Fruit fly (Drosophila melanogaster) whole organism, embryonic: ENCODE data around the gene CG4404.

Experiments
- Ada2b ChIP-seq: fragments of 200-800 bp; sonication (Bioruptor generic); IDR thresholded peaks from 2 replicates; pipeline ENCODE4 v1.3.6; 2022; ENCODE audit warnings: missing biosample characterization, missing genetic modification characterization
- CG10959 ChIP-seq: fragments of 200-800 bp; sonication (Bioruptor generic); IDR thresholded peaks from 2 replicates; pipeline ENCODE4 v1.3.6; 2022; ENCODE audit warnings: missing biosample characterization, missing genetic modification characterization
- CG11093 ChIP-seq: fragments of 200-800 bp; sonication (Bioruptor generic); IDR thresholded peaks from 3 replicates; pipeline ENCODE4 v1.3.6; 2022; ENCODE audit warnings: missing biosample characterization, missing genetic modification characterization
- CG11504 ChIP-seq: fragments of 200-800 bp; sonication (Bioruptor generic); optimal IDR thresholded peaks from 3 replicates; lab custom pipeline; 2019; ENCODE audit warnings: missing biosample characterization, mild to moderate bottlenecking, missing genetic modification characterization, moderate library complexity
- CG12219 ChIP-seq: fragments of 200-800 bp; sonication (Bioruptor generic); optimal IDR thresholded peaks from 3 replicates; lab custom pipeline; 2018; ENCODE audit warnings: missing biosample characterization, mild to moderate bottlenecking, missing genetic modification characterization
- CG12744 ChIP-seq: fragments of 200-800 bp; sonication (Bioruptor generic); optimal IDR thresholded peaks from 2 replicates; lab custom pipeline; 2016; ENCODE audit warnings: missing biosample characterization, missing genetic modification characterization
- CG12942 ChIP-seq: fragments of 200-800 bp; sonication (Bioruptor generic); optimal IDR thresholded peaks from 3 replicates; lab custom pipeline; 2016; ENCODE audit warnings: missing biosample characterization, missing genetic modification characterization
- CG13296 ChIP-seq: fragments of 200-800 bp; sonication (Bioruptor generic); optimal IDR thresholded peaks from 3 replicates; lab custom pipeline; 2018; ENCODE audit warnings: missing biosample characterization, mild to moderate bottlenecking, missing genetic modification characterization
- CG15269 ChIP-seq: fragments of 200-800 bp; sonication (Bioruptor generic); optimal IDR thresholded peaks from 2 replicates; lab custom pipeline; 2018; ENCODE audit warnings: missing biosample characterization, mild to moderate bottlenecking, missing genetic modification characterization, moderate library complexity
- CG15514 ChIP-seq: fragments of 200-800 bp; sonication (Bioruptor generic); optimal IDR thresholded peaks from 3 replicates; lab custom pipeline; 2017; ENCODE audit warnings: missing biosample characterization, missing genetic modification characterization, mild to moderate bottlenecking, moderate library complexity, missing genetic modification reagents
- CG18262 ChIP-seq: fragments of 200-800 bp; optimal IDR thresholded peaks from 3 replicates; lab custom pipeline; 2019; ENCODE audit warnings: missing biosample characterization, mild to moderate bottlenecking, missing genetic modification characterization, moderate library complexity
- CG18599 ChIP-seq: fragments of 200-800 bp; sonication (Bioruptor generic); optimal IDR thresholded peaks from 3 replicates; lab custom pipeline; 2017; ENCODE audit warnings: missing biosample characterization, missing genetic modification characterization, mild to moderate bottlenecking, moderate library complexity, missing genetic modification reagents
- CG2202 ChIP-seq: fragments of 200-800 bp; sonication (Bioruptor generic); optimal IDR thresholded peaks from 2 replicates; lab custom pipeline; 2018; ENCODE audit warnings: missing biosample characterization, mild to moderate bottlenecking, missing genetic modification characterization
- CG2875 ChIP-seq: fragments of 200-800 bp; sonication (Bioruptor generic); optimal IDR thresholded peaks from 2 replicates; lab custom pipeline; 2017; ENCODE audit warnings: missing biosample characterization, mild to moderate bottlenecking, missing genetic modification characterization, missing genetic modification reagents
- CG3407 ChIP-seq: fragments of 200-800 bp; sonication (Bioruptor generic); optimal IDR thresholded peaks from 2 replicates; lab custom pipeline; 2018; ENCODE audit warnings: missing biosample characterization, mild to moderate bottlenecking, missing genetic modification characterization
- CG34224 ChIP-seq: fragments of 200-800 bp; sonication (Bioruptor generic); IDR thresholded peaks from 3 replicates; pipeline ENCODE4 v1.3.6; 2022; ENCODE audit warnings: missing biosample characterization, missing genetic modification characterization; ENCODE audit not compliant: partially characterized antibody
- CG4707 ChIP-seq: fragments of 200-800 bp; sonication (Bioruptor generic); optimal IDR thresholded peaks from 2 replicates; lab custom pipeline; 2018; ENCODE audit warnings: missing biosample characterization, mild to moderate bottlenecking, missing genetic modification characterization, moderate library complexity
- CG6654 ChIP-seq: fragments of 200-800 bp; sonication (Bioruptor generic); optimal IDR thresholded peaks from 2 replicates; lab custom pipeline; 2017; ENCODE audit warnings: missing biosample characterization, mild to moderate bottlenecking, missing genetic modification characterization
- CG7745 ChIP-seq: fragments of 200-800 bp; sonication (Bioruptor generic); optimal IDR thresholded peaks from 2 replicates; lab custom pipeline; 2018; ENCODE audit warnings: missing biosample characterization, mild to moderate bottlenecking, missing genetic modification characterization, moderate library complexity
- CG7928 ChIP-seq: fragments of 200-800 bp; sonication (Bioruptor generic); optimal IDR thresholded peaks from 2 replicates; lab custom pipeline; 2017; ENCODE audit warnings: missing biosample characterization, mild to moderate bottlenecking, missing genetic modification characterization
- Chrac-16 ChIP-seq: fragments of 200-800 bp; sonication (Bioruptor generic); optimal IDR thresholded peaks from 3 replicates; lab custom pipeline; 2016; ENCODE audit warnings: missing biosample characterization, missing genetic modification characterization
- CoRest ChIP-seq: fragments of 200-800 bp; sonication (Bioruptor generic); optimal IDR thresholded peaks from 3 replicates; lab custom pipeline; 2018; ENCODE audit warnings: missing biosample characterization, mild to moderate bottlenecking, missing genetic modification characterization, moderate library complexity
- Dad ChIP-seq: fragments of 200-800 bp; sonication (Bioruptor generic); optimal IDR thresholded peaks from 3 replicates; lab custom pipeline; 2016; ENCODE audit warnings: missing biosample characterization, missing genetic modification characterization
- Dip2 ChIP-seq: fragments of 200-800 bp; sonication (Bioruptor generic); IDR thresholded peaks from 2 replicates; pipeline ENCODE4 v1.3.6; 2022; ENCODE audit warnings: missing biosample characterization, missing genetic modification characterization
- Ets65A ChIP-seq: fragments of 200-800 bp; sonication (Bioruptor generic); peaks from one replicate; lab custom pipeline; 2016; ENCODE audit warnings: missing biosample characterization, missing genetic modification characterization
- Fer3 ChIP-seq: fragments of 200-800 bp; sonication (Bioruptor generic); optimal IDR thresholded peaks from 2 replicates; lab custom pipeline; 2018; ENCODE audit warnings: missing biosample characterization, mild to moderate bottlenecking, missing genetic modification characterization, moderate library complexity
- HLH4C ChIP-seq: fragments of 200-800 bp; sonication (Bioruptor generic); IDR thresholded peaks from 3 replicates; pipeline ENCODE4 v1.3.6; 2022; ENCODE audit warnings: missing biosample characterization, missing genetic modification characterization; ENCODE audit not compliant: partially characterized antibody
- HLHmδ ChIP-seq: fragments of 200-800 bp; sonication (Bioruptor generic); optimal IDR thresholded peaks from 2 replicates; lab custom pipeline; 2018; ENCODE audit warnings: missing biosample characterization, mild to moderate bottlenecking, missing genetic modification characterization, moderate library complexity
- Hey ChIP-seq: fragments of 200-800 bp; sonication (Bioruptor generic); optimal IDR thresholded peaks from 3 replicates; lab custom pipeline; 2018; ENCODE audit warnings: missing biosample characterization, mild to moderate bottlenecking, missing genetic modification characterization
- HmgZ ChIP-seq: fragments of 200-800 bp; sonication (Bioruptor generic); optimal IDR thresholded peaks from 2 replicates; lab custom pipeline; 2018; ENCODE audit warnings: missing biosample characterization, mild to moderate bottlenecking, missing genetic modification characterization
- Lhr ChIP-seq: fragments of 200-800 bp; sonication (Bioruptor generic); optimal IDR thresholded peaks from 3 replicates; lab custom pipeline; 2017; ENCODE audit warnings: mild to moderate bottlenecking, missing biosample characterization, missing genetic modification reagents, missing genetic modification characterization
- Lim3 ChIP-seq: fragments of 200-800 bp; sonication (Bioruptor generic); IDR thresholded peaks from 2 replicates; pipeline ENCODE4 v1.3.6; 2022; ENCODE audit warnings: missing biosample characterization, missing genetic modification characterization
- Mad ChIP-seq: fragments of 200-800 bp; sonication (Bioruptor generic); optimal IDR thresholded peaks from 2 replicates; lab custom pipeline; 2016; ENCODE audit warnings: missing biosample characterization, missing genetic modification characterization
- Usf ChIP-seq: fragments of 200-800 bp; sonication (Bioruptor generic); optimal IDR thresholded peaks from 2 replicates; lab custom pipeline; 2017; ENCODE audit warnings: missing genotype, missing biosample characterization, missing genetic modification characterization
- amos ChIP-seq: fragments of 200-800 bp; sonication (Bioruptor generic); IDR thresholded peaks from 2 replicates; pipeline ENCODE4 v1.3.6; 2022; ENCODE audit warnings: missing biosample characterization, missing genetic modification characterization; ENCODE audit not compliant: partially characterized antibody
- ato ChIP-seq: fragments of 200-800 bp; sonication (Bioruptor generic); IDR thresholded peaks from 2 replicates; pipeline ENCODE4 v1.3.6; 2022; ENCODE audit warnings: missing biosample characterization, missing genetic modification characterization; ENCODE audit not compliant: partially characterized antibody
- br ChIP-seq: fragments of >200 bp; optimal IDR thresholded peaks from 2 replicates; lab custom pipeline; 2017
- cato ChIP-seq: fragments of 200-800 bp; sonication (Bioruptor generic); optimal IDR thresholded peaks from 2 replicates; lab custom pipeline; 2016; ENCODE audit warnings: missing biosample characterization, missing genetic modification characterization, borderline replicate concordance
- ci ChIP-seq: fragments of 200-800 bp; sonication (Bioruptor generic); IDR thresholded peaks from 3 replicates; pipeline ENCODE4 v1.3.6; 2022; ENCODE audit warnings: missing biosample characterization, missing genetic modification characterization
- croc ChIP-seq: fragments of 200-800 bp; sonication (Bioruptor generic); conservative IDR thresholded peaks from 3 replicates; pipeline ENCODE4 v1.3.6; 2022; ENCODE audit warnings: missing biosample characterization, missing genetic modification characterization
- dati ChIP-seq: fragments of 200-800 bp; sonication (Bioruptor generic); IDR thresholded peaks from 2 replicates; pipeline ENCODE4 v1.3.6; 2022; ENCODE audit warnings: missing biosample characterization, missing genetic modification characterization
- dmrt99B ChIP-seq: fragments of 200-800 bp; sonication (Bioruptor generic); optimal IDR thresholded peaks from 2 replicates; lab custom pipeline; 2018; ENCODE audit warnings: missing biosample characterization, mild to moderate bottlenecking, missing genetic modification characterization, moderate library complexity
- gt ChIP-seq: fragments of 200-800 bp; sonication (Bioruptor generic); IDR thresholded peaks from 2 replicates; pipeline ENCODE4 v1.3.6; 2022; ENCODE audit warnings: missing biosample characterization, missing genetic modification characterization
- kni ChIP-seq: fragments of 200-800 bp; sonication (Bioruptor generic); optimal IDR thresholded peaks from 3 replicates; lab custom pipeline; 2017; ENCODE audit warnings: mild to moderate bottlenecking, missing biosample characterization, missing genetic modification reagents, missing genetic modification characterization
- maf-S ChIP-seq: fragments of 200-800 bp; sonication (Bioruptor generic); optimal IDR thresholded peaks from 2 replicates; lab custom pipeline; 2016; ENCODE audit warnings: missing biosample characterization, missing genetic modification characterization
- nerfin-1 ChIP-seq: fragments of 200-800 bp; sonication (Bioruptor generic); optimal IDR thresholded peaks from 3 replicates; lab custom pipeline; 2019; ENCODE audit warnings: missing biosample characterization, mild to moderate bottlenecking, missing genetic modification characterization, moderate library complexity
- pb ChIP-seq: fragments of 200-800 bp; sonication (Bioruptor generic); optimal IDR thresholded peaks from 3 replicates; lab custom pipeline; 2016; ENCODE audit warnings: missing biosample characterization, missing genetic modification characterization
- pita ChIP-seq: fragments of 200-800 bp; sonication (Bioruptor generic); optimal IDR thresholded peaks from 2 replicates; lab custom pipeline; 2017; ENCODE audit warnings: missing biosample characterization, mild to moderate bottlenecking, missing genetic modification characterization
- seq ChIP-seq: fragments of 200-800 bp; sonication (Bioruptor generic); IDR thresholded peaks from 2 replicates; pipeline ENCODE4 v1.3.6; 2022; ENCODE audit warnings: missing biosample characterization, missing genetic modification characterization
- sim ChIP-seq: fragments of 200-800 bp; sonication (Bioruptor generic); IDR thresholded peaks from 2 replicates; pipeline ENCODE4 v1.3.6; 2022; ENCODE audit warnings: missing biosample characterization, missing genetic modification characterization
- vvl ChIP-seq: fragments of 200-800 bp; sonication (Bioruptor generic); IDR thresholded peaks from 2 replicates; pipeline ENCODE4 v1.3.6; 2022; ENCODE audit warnings: missing biosample characterization, missing genetic modification characterization

Gene CG4404

dm6 chrX:12889075-12889474 is 16.7 kb downstream of the CG4404 start (continued):
- peak; percentile 44; the same call in 1 of the 3 replicates for TF ChIP-seq ci (GFP tag; lab: Robert Waterston, UW)
- TF ChIP-seq ato (GFP tag; lab: Robert Waterston, UW), result no peak
- no peak for TF ChIP-seq Mad
- peak; percentile 41 for TF ChIP-seq nerfin-1
- no peak for TF ChIP-seq Fer3 (tag; lab: Kevin White, UChicago)
- no peak for TF ChIP-seq Ets65A (GFP tag; lab: Kevin White, UChicago)
- no peak for TF ChIP-seq CG6654 (GFP tag; lab: Kevin White, UChicago)
- peak; percentile 30 for TF ChIP-seq CG11504
- no peak for TF ChIP-seq croc
- TF ChIP-seq br (lab: Kevin White, UChicago), result no peak
- TF ChIP-seq CG34224 (GFP tag; lab: Robert Waterston, UW), result no peak
- no peak for TF ChIP-seq CG4707 (GFP tag; lab: Kevin White, UChicago)
- TF ChIP-seq Ada2b (GFP tag; lab: Robert Waterston, UW), result no peak
- peak; percentile 37 for TF ChIP-seq dmrt99B
- peak; percentile 8 for TF ChIP-seq CG3407 (GFP tag; lab: Kevin White, UChicago)
- no peak for TF ChIP-seq CG13296 (GFP tag; lab: Kevin White, UChicago)
- TF ChIP-seq kni, result peak; percentile 51
- no peak for TF ChIP-seq Hey (tag; lab: Kevin White, UChicago)
- peak; percentile 17 for TF ChIP-seq CG12219 (GFP tag; lab: Kevin White, UChicago)
- no peak for TF ChIP-seq CG2875 (GFP tag; lab: Kevin White, UChicago)
- TF ChIP-seq cato, result no peak
- 0 out of 2 replicates have a peak, but pooled peaks have one; percentile 16 for TF ChIP-seq vvl (GFP tag; lab: Robert Waterston, UW)
- no peak for TF ChIP-seq Dad (GFP tag; lab: Kevin White, UChicago)
- TF ChIP-seq HmgZ (tag; lab: Kevin White, UChicago), result no peak
- no peak for TF ChIP-seq Chrac-16 (GFP tag; lab: Kevin White, UChicago)
- TF ChIP-seq CG18599 (GFP tag; lab: Kevin White, UChicago), result peak; percentile 49
- no peak for TF ChIP-seq CG15269 (tag; lab: Kevin White, UChicago)
- TF ChIP-seq CG12744 (GFP tag; lab: Kevin White, UChicago), result no peak
- peak; percentile 65 for TF ChIP-seq CG2202 (tag; lab: Kevin White, UChicago)
- TF ChIP-seq CG18262, result peak; percentile 49
- TF ChIP-seq HLH4C, result no peak
- TF ChIP-seq maf-S (GFP tag; lab: Kevin White, UChicago), result no peak
- no peak for TF ChIP-seq Usf
- no peak for TF ChIP-seq CG7928 (GFP tag; lab: Kevin White, UChicago)
- TF ChIP-seq seq (GFP tag; lab: Robert Waterston, UW), result no peak
- no peak for TF ChIP-seq pita (GFP tag; lab: Kevin White, UChicago)
- TF ChIP-seq pb (GFP tag; lab: Kevin White, UChicago), result no peak
- TF ChIP-seq CG10959 (GFP tag; lab: Robert Waterston, UW), result no peak
- no peak for TF ChIP-seq sim (GFP tag; lab: Robert Waterston, UW)
- TF ChIP-seq amos, result no peak
- peak; percentile 27 for TF ChIP-seq CG15514 (GFP tag; lab: Kevin White, UChicago)
- no peak for TF ChIP-seq Lim3
- no peak for TF ChIP-seq HLHmδ
- peak; percentile 7 for TF ChIP-seq CoRest (tag; lab: Kevin White, UChicago)
- no peak for TF ChIP-seq Dip2 (GFP tag; lab: Robert Waterston, UW)
- no peak for TF ChIP-seq dati (GFP tag; lab: Robert Waterston, UW)
- TF ChIP-seq CG11093, result no peak
- no peak for TF ChIP-seq Lhr (GFP tag; lab: Kevin White, UChicago)
- TF ChIP-seq CG7745 (tag; lab: Kevin White, UChicago), result no peak
- no peak for TF ChIP-seq CG12942
- TF ChIP-seq gt, result no peak
